Fruit fly (Drosophila melanogaster) whole organism, embryonic: Measurements from ENCODE around the gene mRpS14.

ENCODE experiments used
- Awh ChIP-seq: fragments of 200-800 bp; sonication (Bioruptor generic); IDR thresholded peaks from 2 replicates; pipeline ENCODE4, ENCODE4 v1.3.6; 2022; ENCODE audit warnings: missing biosample characterization, missing genetic modification characterization
- C15 ChIP-seq: fragments of 200-800 bp; sonication (Bioruptor generic); IDR thresholded peaks from 3 replicates; pipeline ENCODE4 v1.3.6; 2022; ENCODE audit warnings: missing biosample characterization, missing genetic modification characterization
- CG12104 ChIP-seq: fragments of 200-800 bp; sonication (Bioruptor generic); optimal IDR thresholded peaks from 3 replicates; lab custom pipeline; 2016; ENCODE audit warnings: missing biosample characterization, missing genetic modification characterization
- CG12236 ChIP-seq: fragments of 200-800 bp; sonication (Bioruptor generic); optimal IDR thresholded peaks from 2 replicates; lab custom pipeline; 2016; ENCODE audit warnings: missing biosample characterization, missing genetic modification characterization
- CG12391 ChIP-seq: fragments of 200-800 bp; sonication (Bioruptor generic); optimal IDR thresholded peaks from 3 replicates; lab custom pipeline; 2018; ENCODE audit warnings: missing biosample characterization, mild to moderate bottlenecking, missing genetic modification characterization, moderate library complexity
- CG13424 ChIP-seq: fragments of 200-800 bp; sonication (Bioruptor generic); optimal IDR thresholded peaks from 2 replicates; lab custom pipeline; 2019; ENCODE audit warnings: missing biosample characterization, mild to moderate bottlenecking, missing genetic modification characterization, moderate library complexity
- CG13775 ChIP-seq: fragments of 200-800 bp; sonication (Bioruptor generic); optimal IDR thresholded peaks from 3 replicates; lab custom pipeline; 2017; ENCODE audit warnings: missing biosample characterization, mild to moderate bottlenecking, missing genetic modification characterization
- CG15479 ChIP-seq: fragments of 200-800 bp; sonication (Bioruptor generic); optimal IDR thresholded peaks from 3 replicates; lab custom pipeline; 2019; ENCODE audit warnings: missing biosample characterization, mild to moderate bottlenecking, missing genetic modification characterization, moderate library complexity
- CG2116 ChIP-seq: fragments of 200-800 bp; sonication (Bioruptor generic); optimal IDR thresholded peaks from 3 replicates; lab custom pipeline; 2018; ENCODE audit warnings: missing biosample characterization, mild to moderate bottlenecking, missing genetic modification characterization
- CG2889 ChIP-seq: fragments of 200-800 bp; sonication (Bioruptor generic); IDR thresholded peaks from 3 replicates; pipeline ENCODE4 v1.3.6; 2022; ENCODE audit warnings: missing biosample characterization, missing genetic modification characterization
- CG30403 ChIP-seq: fragments of 200-800 bp; sonication (Bioruptor generic); optimal IDR thresholded peaks from 3 replicates; lab custom pipeline; 2016; ENCODE audit warnings: missing biosample characterization, missing genetic modification characterization
- CG3281 ChIP-seq: fragments of 200-800 bp; sonication (Bioruptor generic); optimal IDR thresholded peaks from 3 replicates; lab custom pipeline; 2017; ENCODE audit warnings: missing biosample characterization, mild to moderate bottlenecking, missing genetic modification characterization
- CG3726 ChIP-seq: fragments of 200-800 bp; sonication (Bioruptor generic); IDR thresholded peaks from 3 replicates; pipeline ENCODE4, ENCODE4 v1.3.6; 2022; ENCODE audit warnings: missing biosample characterization, missing genetic modification characterization
- CG4820 ChIP-seq: fragments of 200-800 bp; sonication (Bioruptor generic); optimal IDR thresholded peaks from 3 replicates; lab custom pipeline; 2016; ENCODE audit warnings: missing biosample characterization, missing genetic modification characterization
- CG5180 ChIP-seq: fragments of 200-800 bp; sonication (Bioruptor generic); optimal IDR thresholded peaks from 3 replicates; lab custom pipeline; 2017; ENCODE audit warnings: missing biosample characterization, missing genetic modification characterization, mild to moderate bottlenecking, moderate library complexity, missing genetic modification reagents
- CG6765 ChIP-seq: fragments of 200-800 bp; sonication (Bioruptor generic); optimal IDR thresholded peaks from 3 replicates; lab custom pipeline; 2017; ENCODE audit warnings: missing biosample characterization, mild to moderate bottlenecking, missing genetic modification characterization
- CG7786 ChIP-seq: fragments of 200-800 bp; sonication (Bioruptor generic); optimal IDR thresholded peaks from 2 replicates; lab custom pipeline; 2016; ENCODE audit warnings: missing biosample characterization, missing genetic modification characterization
- CG8765 ChIP-seq: fragments of 200-800 bp; sonication (Bioruptor generic); IDR thresholded peaks from 2 replicates; pipeline ENCODE4 v1.3.6; 2022; ENCODE audit warnings: missing biosample characterization, missing genetic modification characterization
- CG9609 ChIP-seq: fragments of 200-800 bp; sonication (Bioruptor generic); optimal IDR thresholded peaks from 3 replicates; lab custom pipeline; 2016; ENCODE audit warnings: missing biosample characterization, missing genetic modification characterization
- CG9932 ChIP-seq: fragments of 200-800 bp; sonication (Bioruptor generic); IDR thresholded peaks from 2 replicates; pipeline ENCODE4 v1.3.6; 2022; ENCODE audit warnings: missing biosample characterization, missing genetic modification characterization
- Dad ChIP-seq: fragments of 200-800 bp; sonication (Bioruptor generic); optimal IDR thresholded peaks from 3 replicates; lab custom pipeline; 2016; ENCODE audit warnings: missing biosample characterization, missing genetic modification characterization
- Dip3 ChIP-seq: fragments of 200-800 bp; sonication (Bioruptor generic); optimal IDR thresholded peaks from 3 replicates; lab custom pipeline; 2016; ENCODE audit warnings: missing biosample characterization, missing genetic modification characterization
- Doc2 ChIP-seq: fragments of 200-800 bp; sonication (Bioruptor generic); IDR thresholded peaks from 2 replicates; pipeline ENCODE4 v1.3.6; 2022; ENCODE audit warnings: missing biosample characterization, missing genetic modification characterization
- Dref ChIP-seq: fragments of 200-800 bp; sonication (Bioruptor generic); IDR thresholded peaks from 2 replicates; pipeline ENCODE4 v1.3.6; 2022; ENCODE audit warnings: missing biosample characterization, missing genetic modification characterization
- Drgx ChIP-seq: fragments of 200-800 bp; sonication (Bioruptor generic); IDR thresholded peaks from 2 replicates; pipeline ENCODE4 v1.3.6; 2022; ENCODE audit warnings: missing biosample characterization, missing genetic modification characterization
- Ets97D ChIP-seq: fragments of 200-800 bp; sonication (Bioruptor generic); optimal IDR thresholded peaks from 3 replicates; lab custom pipeline; 2016; ENCODE audit warnings: missing biosample characterization, missing genetic modification characterization
- Gug ChIP-seq: fragments of 200-800 bp; sonication (Bioruptor generic); IDR thresholded peaks from 4 replicates; pipeline ENCODE4 v1.3.6; 2022; ENCODE audit warnings: missing biosample characterization, missing genetic modification characterization
- HLH54F ChIP-seq: fragments of 200-800 bp; sonication (Bioruptor generic); optimal IDR thresholded peaks from 3 replicates; lab custom pipeline; 2016; ENCODE audit warnings: missing biosample characterization, missing genetic modification characterization
- HmgD ChIP-seq: fragments of 200-800 bp; sonication (Bioruptor generic); optimal IDR thresholded peaks from 3 replicates; lab custom pipeline; 2016; ENCODE audit warnings: missing biosample characterization, missing genetic modification characterization
- HmgZ ChIP-seq: fragments of 200-800 bp; sonication (Bioruptor generic); optimal IDR thresholded peaks from 2 replicates; lab custom pipeline; 2018; ENCODE audit warnings: missing biosample characterization, mild to moderate bottlenecking, missing genetic modification characterization
- Hr51 ChIP-seq, 2 experiments: fragments of 200-800 bp; sonication (Bioruptor generic); optimal IDR thresholded peaks; 2 replicates in 1 of 2; 3 replicates in 1 of 2; lab custom pipeline; 2016 to 2018; ENCODE audit warnings: missing biosample characterization in 2 of 2, missing genetic modification characterization in 2 of 2, mild to moderate bottlenecking in 1 of 2, moderate library complexity in 1 of 2
- NFAT ChIP-seq: fragments of 200-800 bp; sonication (Bioruptor generic); IDR thresholded peaks from 2 replicates; pipeline ENCODE4 v1.3.6; 2022; ENCODE audit warnings: missing biosample characterization, missing genetic modification characterization
- Ptx1 ChIP-seq: fragments of 200-800 bp; sonication (Bioruptor generic); IDR thresholded peaks from 2 replicates; pipeline ENCODE4 v1.3.6; 2022; ENCODE audit warnings: missing biosample characterization, missing genetic modification characterization
- amos ChIP-seq: fragments of 200-800 bp; sonication (Bioruptor generic); IDR thresholded peaks from 2 replicates; pipeline ENCODE4 v1.3.6; 2022; ENCODE audit warnings: missing biosample characterization, missing genetic modification characterization; ENCODE audit not compliant: partially characterized antibody
- ara ChIP-seq: fragments of 200-800 bp; sonication (Bioruptor generic); IDR thresholded peaks from 2 replicates; pipeline ENCODE4 v1.3.6; 2022; ENCODE audit warnings: missing biosample characterization, missing genetic modification characterization
- btn ChIP-seq: fragments of 200-800 bp; sonication (Bioruptor generic); optimal IDR thresholded peaks from 2 replicates; lab custom pipeline; 2016; ENCODE audit warnings: missing biosample characterization, missing genetic modification characterization
- danr ChIP-seq: fragments of 200-800 bp; sonication (Bioruptor generic); IDR thresholded peaks from 2 replicates; pipeline ENCODE4 v1.3.6; 2022; ENCODE audit warnings: missing biosample characterization, missing genetic modification characterization
- dimm ChIP-seq: fragments of 200-800 bp; sonication (Bioruptor generic); IDR thresholded peaks from 2 replicates; pipeline ENCODE4 v1.3.6; 2022; ENCODE audit warnings: missing biosample characterization, missing genetic modification characterization
- dm ChIP-seq: fragments of 200-800 bp; sonication (Bioruptor generic); optimal IDR thresholded peaks from 3 replicates; lab custom pipeline; 2016; ENCODE audit warnings: missing biosample characterization, missing genetic modification characterization
- hkb ChIP-seq, 2 experiments: fragments of 200-800 bp in 1 of 2; fragments of >200 bp in 1 of 2; sonication (Bioruptor generic) in 1 of 2; IDR thresholded peaks in 1 of 2; optimal IDR thresholded peaks in 1 of 2; 2 replicates each; pipeline versions ENCODE4 v1.3.6 to Lab custom; 2017 to 2022; ENCODE audit warnings: missing biosample characterization in 1 of 2, missing genetic modification characterization in 1 of 2
- insv ChIP-seq, 2 experiments: fragments of 200-800 bp; sonication (Bioruptor generic); optimal IDR thresholded peaks; 3 replicates each; lab custom pipeline; 2016 to 2018; ENCODE audit warnings: missing biosample characterization in 2 of 2, missing genetic modification characterization in 2 of 2
- kni ChIP-seq: fragments of 200-800 bp; sonication (Bioruptor generic); optimal IDR thresholded peaks from 3 replicates; lab custom pipeline; 2017; ENCODE audit warnings: mild to moderate bottlenecking, missing biosample characterization, missing genetic modification reagents, missing genetic modification characterization
- lov ChIP-seq, 2 experiments: fragments of 200-800 bp in 1 of 2; fragments of >200 bp in 1 of 2; sonication (Bioruptor generic) in 1 of 2; IDR thresholded peaks in 1 of 2; optimal IDR thresholded peaks in 1 of 2; 2 replicates in 1 of 2; 3 replicates in 1 of 2; pipeline versions ENCODE4 v1.3.6 to Lab custom; 2017 to 2022; ENCODE audit warnings: missing biosample characterization in 1 of 2, missing genetic modification characterization in 1 of 2
- onecut ChIP-seq: fragments of 200-800 bp; sonication (Bioruptor generic); IDR thresholded peaks from 2 replicates; pipeline ENCODE4 v1.3.6; 2022; ENCODE audit warnings: missing biosample characterization, missing genetic modification characterization
- tgo ChIP-seq: fragments of 200-800 bp; sonication (Bioruptor generic); IDR thresholded peaks from 3 replicates; pipeline ENCODE4 v1.3.6; 2022; ENCODE audit warnings: missing biosample characterization, missing genetic modification characterization
- tup ChIP-seq: fragments of 200-800 bp; sonication (Bioruptor generic); optimal IDR thresholded peaks from 2 replicates; lab custom pipeline; 2016; ENCODE audit warnings: missing biosample characterization, mild to moderate bottlenecking, missing genetic modification characterization, moderate library complexity
- vfl ChIP-seq: fragments of 200-800 bp; sonication (Bioruptor generic); optimal IDR thresholded peaks from 2 replicates; lab custom pipeline; 2016; ENCODE audit warnings: missing biosample characterization, missing genetic modification characterization
- vvl ChIP-seq: fragments of 200-800 bp; sonication (Bioruptor generic); IDR thresholded peaks from 2 replicates; pipeline ENCODE4 v1.3.6; 2022; ENCODE audit warnings: missing biosample characterization, missing genetic modification characterization
- wor ChIP-seq: fragments of 200-800 bp; sonication (Bioruptor generic); IDR thresholded peaks from 2 replicates; pipeline ENCODE4 v1.3.6; 2022; ENCODE audit warnings: missing biosample characterization, missing genetic modification characterization

mRpS14 gene

dm6 chrX:19494830-19495610 lies 15.0 kb upstream of the mRpS14 start, which contains the start of the genes ksh, CG14200 and Pfrx (continued):
- no peak for TF ChIP-seq dimm (GFP tag; lab: Robert Waterston, UW)
- no peak for TF ChIP-seq CG15479 (GFP tag; lab: Kevin White, UChicago)
- TF ChIP-seq CG2116 (GFP tag; lab: Kevin White, UChicago): peak; percentile 60
- TF ChIP-seq CG30403 (GFP tag; lab: Kevin White, UChicago): no peak
- TF ChIP-seq CG12391 (tag; lab: Kevin White, UChicago): no peak
- TF ChIP-seq hkb (optimal IDR thresholded peaks at IDR 0.05; lab: Kevin White, UChicago): no peak
- no peak for TF ChIP-seq hkb (GFP tag; IDR thresholded peaks at IDR 0.05; lab: Robert Waterston, UW)
- TF ChIP-seq CG13424 (tag; lab: Kevin White, UChicago): peak; percentile 1
- TF ChIP-seq CG9932: peak; percentile 77
- peak; percentile 38; the same call in 1 of the 2 replicates for TF ChIP-seq Ptx1 (GFP tag; lab: Robert Waterston, UW)
- TF ChIP-seq CG13775 (GFP tag; lab: Kevin White, UChicago): no peak
- peak; percentile 65 for TF ChIP-seq HmgD (GFP tag; lab: Kevin White, UChicago)
- no peak for TF ChIP-seq CG5180 (GFP tag; lab: Kevin White, UChicago)
- TF ChIP-seq CG9609 (GFP tag; lab: Kevin White, UChicago): peak; percentile 7
- TF ChIP-seq kni (GFP tag; lab: Kevin White, UChicago): no peak
- TF ChIP-seq CG12236 (GFP tag; lab: Kevin White, UChicago): no peak
- peak; percentile 12; the same call in 1 of the 4 replicates for TF ChIP-seq Gug (GFP tag; lab: Robert Waterston, UW)
- no peak for TF ChIP-seq vfl (GFP tag; lab: Kevin White, UChicago)
- TF ChIP-seq CG2889 (GFP tag; lab: Robert Waterston, UW): no peak
- no peak for TF ChIP-seq danr
- TF ChIP-seq tup (GFP tag; lab: Kevin White, UChicago): no peak
- peak; percentile 93 for TF ChIP-seq Dref
- peak; percentile 22 for TF ChIP-seq HmgZ (tag; lab: Kevin White, UChicago)
- TF ChIP-seq lov (optimal IDR thresholded peaks at IDR 0.05; lab: Kevin White, UChicago): no peak
- no peak for TF ChIP-seq lov (GFP tag; IDR thresholded peaks at IDR 0.05; lab: Robert Waterston, UW)
- TF ChIP-seq CG8765 (GFP tag; lab: Robert Waterston, UW): no peak
- no peak for TF ChIP-seq CG6765 (GFP tag; lab: Kevin White, UChicago)
- TF ChIP-seq C15 (GFP tag; lab: Robert Waterston, UW): no peak
- no peak for TF ChIP-seq ara (GFP tag; lab: Robert Waterston, UW)
- no peak for TF ChIP-seq dm (GFP tag; lab: Kevin White, UChicago)
- TF ChIP-seq Dip3: peak; percentile 47
- TF ChIP-seq, all 482 proteins: peak for 120

DNA sequence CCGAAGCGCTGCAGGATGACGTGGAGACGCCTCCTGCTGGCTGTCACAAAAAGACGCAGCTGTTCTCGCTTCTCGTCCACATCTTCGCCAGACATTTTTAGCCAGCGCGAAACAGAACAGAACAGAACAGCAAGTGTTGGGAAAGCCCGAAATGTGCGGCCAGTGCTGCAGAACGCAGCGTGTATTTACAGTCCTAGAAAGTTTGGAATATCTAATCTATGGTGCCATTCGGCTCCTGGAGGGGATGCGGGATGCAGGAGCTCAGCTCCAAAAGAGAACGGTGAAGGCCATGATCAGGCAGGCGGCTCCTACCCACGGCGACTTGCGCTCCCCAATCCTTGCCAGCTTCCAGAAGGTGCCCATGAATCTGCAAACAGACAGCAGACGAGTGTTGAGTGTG lies 14.2 kb upstream of the mRpS14 start, which contains the start of gene CG12204:
CG12204 (minus strand) TSS at position 117 of the 400 bp plus-strand sequence.
- peak in 1 of 2 experiments; percentile 11 for TF ChIP-seq insv (GFP tag; optimal IDR thresholded peaks at IDR 0.05; lab: Kevin White, UChicago)
- no peak for TF ChIP-seq tgo (GFP tag; lab: Robert Waterston, UW)
- TF ChIP-seq Drgx (GFP tag; lab: Robert Waterston, UW): 0 out of 2 replicates have a peak, but pooled peaks have one; percentile 28
- TF ChIP-seq CG9932: peak; percentile 20; the same call in 1 of the 2 replicates
- TF ChIP-seq Hr51 (GFP tag; optimal IDR thresholded peaks at IDR 0.05; lab: Kevin White, UChicago): peak in 1 of 2 experiments; percentile 17
- no peak for TF ChIP-seq Doc2
- peak; percentile 11 for TF ChIP-seq Dad (GFP tag; lab: Kevin White, UChicago)
- peak; percentile 30; the same call in 1 of the 2 replicates for TF ChIP-seq amos
- peak; percentile 43 for TF ChIP-seq CG7786 (GFP tag; lab: Kevin White, UChicago)
- peak; percentile 43; the same call in 1 of the 2 replicates for TF ChIP-seq NFAT (GFP tag; lab: Robert Waterston, UW)
- no peak for TF ChIP-seq HLH54F (GFP tag; lab: Kevin White, UChicago)
- no peak for TF ChIP-seq CG4820 (GFP tag; lab: Kevin White, UChicago)
- peak; percentile 15; the same call in 1 of the 2 replicates for TF ChIP-seq onecut (GFP tag; lab: Robert Waterston, UW)
- no peak for TF ChIP-seq wor (GFP tag; lab: Robert Waterston, UW)
- TF ChIP-seq CG3726 (GFP tag; lab: Robert Waterston, UW): no peak
- 0 out of 2 replicates have a peak, but pooled peaks have one; percentile 23 for TF ChIP-seq Awh (GFP tag; lab: Robert Waterston, UW)
- peak; percentile 25 for TF ChIP-seq Ets97D (GFP tag; lab: Kevin White, UChicago)
- TF ChIP-seq CG12104 (GFP tag; lab: Kevin White, UChicago): no peak
- TF ChIP-seq btn (GFP tag; lab: Kevin White, UChicago): peak; percentile 19
- peak; percentile 23; the same call in 1 of the 2 replicates for TF ChIP-seq vvl
- peak; percentile 4 for TF ChIP-seq CG3281
